Worm (Caenorhabditis elegans) whole organism, late embryonic: Measurements from ENCODE around the gene Y43D4A.6.

Source experiments
- C08G9.2 ChIP-seq: sonication (generic microtip); optimal IDR thresholded peaks from 2 replicates; lab custom pipeline; 2016; ENCODE audit warnings: mild to moderate bottlenecking, missing genetic modification characterization, moderate library complexity, missing compliant biosample characterization
- C38D4.7 ChIP-seq: fragments of 200-800 bp; sonication (Bioruptor generic); optimal IDR thresholded peaks from 2 replicates; lab custom pipeline; 2018; ENCODE audit warnings: mild to moderate bottlenecking, missing genetic modification characterization, moderate library complexity, missing compliant biosample characterization
- F13H6.1 ChIP-seq: sonication (generic microtip); optimal IDR thresholded peaks from 2 replicates; lab custom pipeline; 2016; ENCODE audit warnings: missing genetic modification characterization, missing compliant biosample characterization
- K02D7.2 ChIP-seq: sonication (generic microtip); optimal IDR thresholded peaks from 2 replicates; lab custom pipeline; 2017; ENCODE audit warnings: mild to moderate bottlenecking, missing genetic modification characterization, missing compliant biosample characterization
- K09A11.1 ChIP-seq: sonication (generic microtip); optimal IDR thresholded peaks from 2 replicates; lab custom pipeline; 2017; ENCODE audit warnings: antibody characterized with exemption, mild to moderate bottlenecking, missing genetic modification characterization, missing compliant biosample characterization; ENCODE audit not compliant: insufficient read depth
- ahr-1 ChIP-seq: sonication (generic microtip); optimal IDR thresholded peaks from 2 replicates; lab custom pipeline; 2016; ENCODE audit warnings: missing genetic modification characterization, missing compliant biosample characterization
- ama-1 ChIP-seq: fragments of 150-350 bp; optimal IDR thresholded peaks from 2 replicates; lab custom pipeline; 2014
- ceh-18 ChIP-seq: sonication (generic microtip); optimal IDR thresholded peaks from 2 replicates; lab custom pipeline; 2016; ENCODE audit warnings: missing genetic modification characterization, missing compliant biosample characterization
- ceh-19 ChIP-seq: fragments of 200-800 bp; sonication (Bioruptor generic); optimal IDR thresholded peaks from 2 replicates; lab custom pipeline; 2018; ENCODE audit warnings: mild to moderate bottlenecking, missing genetic modification characterization, missing compliant biosample characterization
- ceh-24 ChIP-seq: sonication (generic microtip); optimal IDR thresholded peaks from 2 replicates; lab custom pipeline; 2016; ENCODE audit warnings: mild to moderate bottlenecking, missing genetic modification characterization, missing compliant biosample characterization
- ceh-45 ChIP-seq: fragments of 200-800 bp; sonication (Bioruptor generic); IDR thresholded peaks from 2 replicates; pipeline ENCODE4 v1.3.6; 2022; ENCODE audit warnings: missing genetic modification reagents, missing genetic modification characterization, missing compliant biosample characterization
- ceh-6 ChIP-seq: fragments of 200-800 bp; sonication (Bioruptor generic); optimal IDR thresholded peaks from 2 replicates; lab custom pipeline; 2018; ENCODE audit warnings: mild to moderate bottlenecking, missing genetic modification characterization, missing compliant biosample characterization
- ceh-9 ChIP-seq: sonication (generic microtip); optimal IDR thresholded peaks from 2 replicates; lab custom pipeline; 2016; ENCODE audit warnings: mild to moderate bottlenecking, missing genetic modification characterization, inconsistent platforms, missing compliant biosample characterization
- che-1 ChIP-seq: sonication (generic microtip); optimal IDR thresholded peaks from 2 replicates; lab custom pipeline; 2016; ENCODE audit warnings: mild to moderate bottlenecking, missing genetic modification characterization, missing compliant biosample characterization
- dmd-4 ChIP-seq: sonication (generic microtip); optimal IDR thresholded peaks from 2 replicates; lab custom pipeline; 2016; ENCODE audit warnings: borderline replicate concordance, missing genetic modification characterization, missing compliant biosample characterization
- dve-1 ChIP-seq: sonication (generic microtip); optimal IDR thresholded peaks from 2 replicates; lab custom pipeline; 2017; ENCODE audit warnings: antibody characterized with exemption, mild to moderate bottlenecking, missing genetic modification characterization, missing compliant biosample characterization
- eyg-1 ChIP-seq: sonication (generic microtip); optimal IDR thresholded peaks from 2 replicates; lab custom pipeline; 2016; ENCODE audit warnings: missing genotype, missing genetic modification characterization, missing compliant biosample characterization
- fax-1 ChIP-seq: sonication (generic microtip); optimal IDR thresholded peaks from 2 replicates; lab custom pipeline; 2016; ENCODE audit warnings: missing genotype, missing genetic modification characterization, missing compliant biosample characterization
- fkh-10 ChIP-seq: fragments of 150-350 bp; optimal IDR thresholded peaks from 2 replicates; lab custom pipeline; 2014; ENCODE audit warnings: missing biosample characterization, missing genetic modification reagents, missing genetic modification characterization
- fkh-6 ChIP-seq: sonication (generic microtip); optimal IDR thresholded peaks from 2 replicates; lab custom pipeline; 2016; ENCODE audit warnings: missing genetic modification characterization, missing compliant biosample characterization
- gmeb-2 ChIP-seq: sonication (generic microtip); optimal IDR thresholded peaks from 2 replicates; lab custom pipeline; 2016; ENCODE audit warnings: missing genetic modification characterization, inconsistent platforms, missing compliant biosample characterization
- hlh-13 ChIP-seq: fragments of 200-800 bp; sonication (Bioruptor generic); optimal IDR thresholded peaks from 2 replicates; lab custom pipeline; 2018; ENCODE audit warnings: mild to moderate bottlenecking, missing genetic modification characterization, missing compliant biosample characterization
- hlh-15 ChIP-seq: sonication (generic microtip); optimal IDR thresholded peaks from 2 replicates; lab custom pipeline; 2016; ENCODE audit warnings: missing genetic modification characterization, missing compliant biosample characterization
- hlh-30 ChIP-seq: sonication (generic microtip); optimal IDR thresholded peaks from 2 replicates; lab custom pipeline; 2017; ENCODE audit warnings: antibody characterized with exemption, missing genetic modification characterization, missing compliant biosample characterization; ENCODE audit not compliant: insufficient read depth
- hlh-6 ChIP-seq: sonication (generic microtip); optimal IDR thresholded peaks from 2 replicates; lab custom pipeline; 2016; ENCODE audit warnings: missing genotype, missing genetic modification characterization, missing compliant biosample characterization
- hlh-8 ChIP-seq: sonication (generic microtip); optimal IDR thresholded peaks from 2 replicates; lab custom pipeline; 2016; ENCODE audit warnings: missing genotype, missing genetic modification characterization, missing compliant biosample characterization
- lim-6 ChIP-seq: sonication (generic microtip); optimal IDR thresholded peaks from 2 replicates; lab custom pipeline; 2016; ENCODE audit warnings: missing genetic modification characterization, missing compliant biosample characterization
- lin-11 ChIP-seq: fragments of 200-800 bp; sonication (Bioruptor generic); optimal IDR thresholded peaks from 2 replicates; lab custom pipeline; 2018; ENCODE audit warnings: mild to moderate bottlenecking, missing genetic modification characterization, missing compliant biosample characterization
- madf-2 ChIP-seq: sonication (generic microtip); optimal IDR thresholded peaks from 2 replicates; lab custom pipeline; 2017; ENCODE audit warnings: missing genetic modification characterization, missing compliant biosample characterization
- mec-3 ChIP-seq: sonication (generic microtip); optimal IDR thresholded peaks from 2 replicates; lab custom pipeline; 2016; ENCODE audit warnings: borderline replicate concordance, missing genetic modification characterization, missing compliant biosample characterization
- nhr-11 ChIP-seq: fragments of 150-350 bp; optimal IDR thresholded peaks from 2 replicates; lab custom pipeline; 2014; ENCODE audit warnings: missing biosample characterization, missing genetic modification characterization
- nhr-232 ChIP-seq: sonication (generic microtip); optimal IDR thresholded peaks from 2 replicates; lab custom pipeline; 2016; ENCODE audit warnings: missing genetic modification characterization, missing compliant biosample characterization
- npax-4 ChIP-seq: sonication (generic microtip); optimal IDR thresholded peaks from 2 replicates; lab custom pipeline; 2016; ENCODE audit warnings: missing genetic modification characterization, missing compliant biosample characterization
- pag-3 ChIP-seq: sonication (generic microtip); optimal IDR thresholded peaks from 2 replicates; lab custom pipeline; 2016; ENCODE audit warnings: missing compliant biosample characterization, missing genetic modification characterization, borderline replicate concordance
- pat-9 ChIP-seq: fragments of 200-800 bp; sonication (Bioruptor generic); optimal IDR thresholded peaks from 2 replicates; lab custom pipeline; 2018; ENCODE audit warnings: mild to moderate bottlenecking, missing genetic modification characterization, moderate library complexity, missing compliant biosample characterization
- pax-1 ChIP-seq: fragments of 150-350 bp; optimal IDR thresholded peaks from 2 replicates; lab custom pipeline; 2014; ENCODE audit warnings: missing biosample characterization, missing genetic modification characterization
- pqm-1 ChIP-seq: sonication (generic microtip); optimal IDR thresholded peaks from 2 replicates; lab custom pipeline; 2016; ENCODE audit warnings: missing genetic modification characterization, missing compliant biosample characterization
- pros-1 ChIP-seq: fragments of 150-350 bp; optimal IDR thresholded peaks from 2 replicates; lab custom pipeline; 2014; ENCODE audit warnings: missing biosample characterization, missing genetic modification reagents, missing genetic modification characterization
- ref-2 ChIP-seq: sonication (generic microtip); optimal IDR thresholded peaks from 2 replicates; lab custom pipeline; 2016; ENCODE audit warnings: missing genetic modification characterization, missing compliant biosample characterization
- rnt-1 ChIP-seq: sonication (generic microtip); optimal IDR thresholded peaks from 2 replicates; lab custom pipeline; 2016; ENCODE audit warnings: missing genetic modification characterization, missing compliant biosample characterization
- sox-2 ChIP-seq: fragments of 200-800 bp; sonication (Bioruptor generic); IDR thresholded peaks from 2 replicates; pipeline ENCODE4 v1.3.6; 2022; ENCODE audit warnings: missing genetic modification reagents, missing genetic modification characterization, missing compliant biosample characterization
- sox-4 ChIP-seq: sonication (generic microtip); optimal IDR thresholded peaks from 2 replicates; lab custom pipeline; 2017; ENCODE audit warnings: mild to moderate bottlenecking, missing genetic modification characterization, inconsistent platforms, missing compliant biosample characterization
- syd-9 ChIP-seq: sonication (generic microtip); optimal IDR thresholded peaks from 2 replicates; lab custom pipeline; 2016; ENCODE audit warnings: mild to moderate bottlenecking, missing genetic modification characterization, moderate library complexity, missing compliant biosample characterization
- tbx-2 ChIP-seq: sonication (generic microtip); optimal IDR thresholded peaks from 2 replicates; lab custom pipeline; 2016; ENCODE audit warnings: missing genetic modification characterization, missing compliant biosample characterization
- tbx-7 ChIP-seq: sonication (generic microtip); optimal IDR thresholded peaks from 2 replicates; lab custom pipeline; 2016; ENCODE audit warnings: missing genotype, missing genetic modification characterization, missing compliant biosample characterization
- ttx-3 ChIP-seq: sonication (generic microtip); optimal IDR thresholded peaks from 2 replicates; lab custom pipeline; 2016; ENCODE audit warnings: missing genetic modification reagents, missing genetic modification characterization, missing compliant biosample characterization
- unc-3 ChIP-seq, 2 experiments: fragments of 200-800 bp in 1 of 2; sonication (Bioruptor generic) in 1 of 2; sonication (generic microtip) in 1 of 2; conservative IDR thresholded peaks in 1 of 2; optimal IDR thresholded peaks in 1 of 2; 2 replicates each; pipeline versions ENCODE4 v1.3.6 to Lab custom; 2016 to 2022; ENCODE audit warnings: missing compliant biosample characterization in 2 of 2, missing genetic modification characterization in 2 of 2, missing genetic modification reagents in 1 of 2
- unc-42 ChIP-seq: sonication (generic microtip); optimal IDR thresholded peaks from 2 replicates; lab custom pipeline; 2016; ENCODE audit warnings: missing genotype, missing genetic modification characterization, missing compliant biosample characterization
- unc-55 ChIP-seq: sonication (generic microtip); optimal IDR thresholded peaks from 2 replicates; lab custom pipeline; 2017; ENCODE audit warnings: missing biosample characterization, missing genetic modification reagents, missing genetic modification characterization
- unc-86 ChIP-seq: sonication (generic microtip); optimal IDR thresholded peaks from 2 replicates; lab custom pipeline; 2016; ENCODE audit warnings: missing genetic modification characterization, missing compliant biosample characterization
- zip-5 ChIP-seq: sonication (generic microtip); optimal IDR thresholded peaks from 2 replicates; lab custom pipeline; 2016; ENCODE audit warnings: missing genetic modification characterization, missing compliant biosample characterization
- ztf-16 ChIP-seq: sonication (generic microtip); optimal IDR thresholded peaks from 2 replicates; lab custom pipeline; 2017; ENCODE audit warnings: missing genetic modification characterization, missing compliant biosample characterization

Y43D4A.6 gene

DNA sequence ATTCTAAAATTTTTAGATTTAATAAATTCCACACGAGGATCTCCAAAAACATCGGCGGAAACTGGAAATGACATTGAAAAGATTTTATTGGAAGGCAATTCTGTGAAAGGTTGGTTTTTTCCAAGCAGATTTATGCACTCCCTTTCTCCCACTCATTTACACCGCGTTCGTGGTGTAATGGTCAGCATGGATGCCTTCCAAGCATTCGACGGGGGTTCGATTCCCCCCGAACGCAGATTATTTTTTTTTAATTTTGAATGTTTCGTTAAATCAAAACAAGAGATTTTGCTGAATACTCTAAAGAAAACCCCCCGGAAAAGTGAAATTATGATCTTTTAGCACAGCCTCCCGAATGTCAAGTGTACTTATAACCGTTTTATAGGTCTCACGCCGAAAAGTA lies 11.2 kb upstream of the Y43D4A.6 start:
- TF ChIP-seq npax-4 (peak; percentile 0), F13H6.1 (tag; lab: Kevin White, UChicago) (peak; percentile 4), mec-3 (tag; lab: Kevin White, UChicago) (no peak), syd-9 (tag; lab: Kevin White, UChicago) (no peak), fkh-10 (GFP tag; lab: Kevin White, UChicago) (no peak), pqm-1 (no peak), ceh-6 (GFP tag; lab: Kevin White, UChicago) (peak; percentile 39), rnt-1 (tag; lab: Kevin White, UChicago) (no peak), hlh-13 (GFP tag; lab: Kevin White, UChicago) (peak; percentile 21), sox-4 (tag; lab: Kevin White, UChicago) (peak; percentile 41), unc-3 (GFP tag; conservative IDR thresholded peaks at IDR 0.05; lab: Robert Waterston, UW) (0 out of 2 replicates have a peak, but pooled peaks have one; percentile 27), unc-3 (tag; optimal IDR thresholded peaks at IDR 0.05; lab: Kevin White, UChicago) (no peak), gmeb-2 (tag; lab: Kevin White, UChicago) (peak; percentile 61), che-1 (tag; lab: Kevin White, UChicago) (peak; percentile 53), eyg-1 (tag; lab: Kevin White, UChicago) (no peak), pat-9 (tag; lab: Kevin White, UChicago) (peak; percentile 24), tbx-2 (tag; lab: Kevin White, UChicago) (peak; percentile 40), ceh-45 (0 out of 2 replicates have a peak, but pooled peaks have one; percentile 46), sox-2 (no peak; the same call in 1 of the 2 replicates), pax-1 (tag; lab: Kevin White, UChicago) (no peak), unc-55 (GFP tag; lab: Kevin White, UChicago) (no peak), ceh-18 (tag; lab: Kevin White, UChicago) (peak; percentile 11), dve-1 (tag; lab: Kevin White, UChicago) (no peak), hlh-15 (tag; lab: Kevin White, UChicago) (peak; percentile 50), nhr-11 (tag; lab: Kevin White, UChicago) (no peak), lin-11 (tag; lab: Kevin White, UChicago) (peak; percentile 50), C38D4.7 (peak; percentile 61), ref-2 (tag; lab: Kevin White, UChicago) (peak; percentile 49), zip-5 (tag; lab: Kevin White, UChicago) (peak; percentile 21), ztf-16 (peak; percentile 41), madf-2 (tag; lab: Kevin White, UChicago) (peak; percentile 10), ama-1 (lab: Kevin White, UChicago) (no peak), dmd-4 (tag; lab: Kevin White, UChicago) (peak; percentile 47), ttx-3 (tag; lab: Kevin White, UChicago) (peak; percentile 53), fkh-6 (tag; lab: Kevin White, UChicago) (peak; percentile 57), unc-42 (tag; lab: Kevin White, UChicago) (no peak), ahr-1 (tag; lab: Kevin White, UChicago) (no peak), unc-86 (peak; percentile 55), fax-1 (peak; percentile 26), tbx-7 (tag; lab: Kevin White, UChicago) (no peak), C08G9.2 (tag; lab: Kevin White, UChicago) (peak; percentile 28), lim-6 (tag; lab: Kevin White, UChicago) (no peak), nhr-232 (tag; lab: Kevin White, UChicago) (peak; percentile 62), hlh-8 (peak; percentile 36), pag-3 (tag; lab: Kevin White, UChicago) (no peak), ceh-19 (peak; percentile 24), pros-1 (tag; lab: Kevin White, UChicago) (no peak), hlh-6 (tag; lab: Kevin White, UChicago) (no peak), ceh-9 (no peak), K02D7.2 (tag; lab: Kevin White, UChicago) (peak; percentile 53), hlh-30 (tag; lab: Kevin White, UChicago) (no peak), K09A11.1 (tag; lab: Kevin White, UChicago) (peak; percentile 18), ceh-24 (tag; lab: Kevin White, UChicago) (no peak)
